Worm (Caenorhabditis elegans) whole organism, L2 larva: Measurements from ENCODE around the gene M03F8.7.

Experiments
- R02D3.7 ChIP-seq: fragments of 150-350 bp; optimal IDR thresholded peaks from 2 replicates; lab custom pipeline; 2014; ENCODE audit warnings: missing biosample characterization, missing genetic modification characterization
- ama-1 ChIP-seq: fragments of 150-350 bp; optimal IDR thresholded peaks from 2 replicates; lab custom pipeline; 2018; ENCODE audit warnings: inconsistent platforms
- ceh-82 ChIP-seq: fragments of 150-350 bp; optimal IDR thresholded peaks from 2 replicates; lab custom pipeline; 2014; ENCODE audit warnings: missing biosample characterization, missing genetic modification characterization
- elt-3 ChIP-seq: sonication (generic microtip); optimal IDR thresholded peaks from 2 replicates; lab custom pipeline; 2017; ENCODE audit warnings: missing biosample characterization, missing genetic modification characterization
- lsy-2 ChIP-seq, 2 experiments: fragments of 150-350 bp in 1 of 2; sonication (generic microtip) in 1 of 2; optimal IDR thresholded peaks; 2 replicates each; lab custom pipeline; 2014 to 2017; ENCODE audit warnings: missing biosample characterization in 2 of 2, missing genetic modification characterization in 2 of 2
- nhr-11 ChIP-seq: fragments of 150-350 bp; optimal IDR thresholded peaks from 2 replicates; lab custom pipeline; 2014; ENCODE audit warnings: missing biosample characterization, missing genetic modification characterization
- skn-1 ChIP-seq: sonication (generic microtip); optimal IDR thresholded peaks from 2 replicates; lab custom pipeline; 2017; ENCODE audit warnings: missing biosample characterization, missing genetic modification characterization
- snpc-4 ChIP-seq: fragments of 150-350 bp; optimal IDR thresholded peaks from 2 replicates; lab custom pipeline; 2014; ENCODE audit warnings: missing biosample characterization, missing genetic modification characterization
- zag-1 ChIP-seq: fragments of 150-350 bp; optimal IDR thresholded peaks from 2 replicates; lab custom pipeline; 2014; ENCODE audit warnings: missing biosample characterization, missing genetic modification characterization

- TF ChIP-seq zag-1 (tag; lab: Kevin White, UChicago) (no peak), lsy-2 (tag; optimal IDR thresholded peaks at IDR 0.05; lab: Kevin White, UChicago) (no peak), nhr-11 (tag; lab: Kevin White, UChicago) (no peak), skn-1 (tag; lab: Kevin White, UChicago) (no peak), R02D3.7 (tag; lab: Kevin White, UChicago) (no peak), elt-3 (tag; lab: Kevin White, UChicago) (no peak), snpc-4 (no peak), ceh-82 (no peak), ama-1 (lab: Kevin White, UChicago) (no peak)
Measured at ce11 chrV:5901833-5902232, 34.9 kb upstream of the M03F8.7 start, which contains the start of gene C04E6.5.
